Fruit fly (Drosophila melanogaster): ENCODE results near the gene wntD.

wntD gene

DNA sequence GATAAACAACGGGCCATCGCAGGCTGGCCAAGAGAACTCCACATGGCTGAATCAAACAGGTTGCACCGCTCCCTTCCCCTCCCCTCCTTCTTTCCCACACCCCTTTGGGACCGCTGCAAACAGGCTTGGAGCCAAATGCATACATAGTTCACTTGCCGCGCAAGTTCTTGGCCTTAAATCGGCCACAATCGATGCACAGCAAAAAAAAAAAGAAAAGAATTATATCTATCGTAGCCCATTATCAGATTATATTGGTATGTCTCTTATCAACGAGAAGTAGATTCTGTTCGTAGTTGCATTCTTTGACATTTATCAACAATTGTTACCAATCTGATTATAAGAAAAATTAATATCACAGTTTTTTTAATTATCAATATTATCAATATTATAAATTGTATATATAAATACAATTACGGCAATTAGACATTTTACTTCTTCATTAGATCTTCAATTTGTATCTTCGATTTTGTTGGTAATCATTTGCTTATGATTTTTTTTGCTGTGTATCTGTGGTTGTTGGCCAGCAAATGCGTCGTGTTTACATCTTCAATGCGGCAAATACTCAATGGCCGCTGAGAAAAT lies 12.4 kb upstream of the wntD start (continued):
- TF ChIP-seq zf30C (GFP tag; optimal IDR thresholded peaks at IDR 0.05) (no peak), CG17385 (GFP tag; optimal IDR thresholded peaks at IDR 0.05) (peak; percentile 48), Optix (GFP tag; IDR thresholded peaks at IDR 0.05) (no peak), Gsc (GFP tag; IDR thresholded peaks at IDR 0.05) (no peak), CG6813 (GFP tag; optimal IDR thresholded peaks at IDR 0.05) (no peak), Lpt (GFP tag; optimal IDR thresholded peaks at IDR 0.05) (no peak), bbx (GFP tag; IDR thresholded peaks at IDR 0.05; ENCODE audit: partially characterized antibody) (no peak), inv (GFP tag; IDR thresholded peaks at IDR 0.05; ENCODE audit: partially characterized antibody) (no peak), CG10565 (GFP tag; optimal IDR thresholded peaks at IDR 0.05) (no peak), stc (GFP tag; IDR thresholded peaks at IDR 0.05) (no peak), bsh (GFP tag; optimal IDR thresholded peaks at IDR 0.05) (peak in 1 of 2 experiments; percentile 81), Abd-B (GFP tag; optimal IDR thresholded peaks at IDR 0.05) (peak; percentile 12), sd (tag; optimal IDR thresholded peaks at IDR 0.05) (no peak), Trl (optimal IDR thresholded peaks at IDR 0.05) (no peak), Trl (GFP tag; optimal IDR thresholded peaks at IDR 0.05) (no peak), Jarid2 (GFP tag; optimal IDR thresholded peaks at IDR 0.05) (no peak), CG11093 (GFP tag; IDR thresholded peaks at IDR 0.05) (0 out of 3 replicates have a peak, but pooled peaks have one; percentile 36), CG4282 (GFP tag; optimal IDR thresholded peaks at IDR 0.05) (no peak), CG10274 (GFP tag; optimal IDR thresholded peaks at IDR 0.05) (no peak), CG12299 (tag; optimal IDR thresholded peaks at IDR 0.05) (no peak), CG32532 (GFP tag; IDR thresholded peaks at IDR 0.05) (no peak), CG2120 (GFP tag; optimal IDR thresholded peaks at IDR 0.05) (no peak), gsb-n (tag; optimal IDR thresholded peaks at IDR 0.05) (peak; percentile 73), MTF-1 (GFP tag; optimal IDR thresholded peaks at IDR 0.05; ENCODE audit: borderline replicate concordance) (no peak), CG10959 (GFP tag; IDR thresholded peaks at IDR 0.05) (no peak), CG6689 (GFP tag; IDR thresholded peaks at IDR 0.05) (0 out of 2 replicates have a peak, but pooled peaks have one; percentile 51), Nf-YB (GFP tag; optimal IDR thresholded peaks at IDR 0.05) (peak; percentile 52), Oli (tag; optimal IDR thresholded peaks at IDR 0.05) (peak; percentile 53), esg (GFP tag; conservative IDR thresholded peaks at IDR 0.05) (no peak), ems (GFP tag; optimal IDR thresholded peaks at IDR 0.05) (no peak), kay (GFP tag; optimal IDR thresholded peaks at IDR 0.05) (no peak), CG11247 (GFP tag; IDR thresholded peaks at IDR 0.05) (no peak), psq (GFP tag; optimal IDR thresholded peaks at IDR 0.05) (no peak), Adf1 (GFP tag; IDR thresholded peaks at IDR 0.05) (no peak), CG2712 (tag; optimal IDR thresholded peaks at IDR 0.05) (peak; percentile 84), fd3F (GFP tag; optimal IDR thresholded peaks at IDR 0.05) (no peak), Doc2 (GFP tag; IDR thresholded peaks at IDR 0.05) (no peak), ind (GFP tag; optimal IDR thresholded peaks at IDR 0.05) (peak; percentile 32), sob (GFP tag; IDR thresholded peaks at IDR 0.05) (no peak), CG17912 (GFP tag; optimal IDR thresholded peaks at IDR 0.05) (no peak), rib (GFP tag; IDR thresholded peaks at IDR 0.05) (no peak), jumu (GFP tag; optimal IDR thresholded peaks at IDR 0.05) (no peak), aop (GFP tag; IDR thresholded peaks at IDR 0.05) (no peak), CG7786 (GFP tag; optimal IDR thresholded peaks at IDR 0.05) (no peak), tll (GFP tag; optimal IDR thresholded peaks at IDR 0.05) (no peak), CG12744 (GFP tag; optimal IDR thresholded peaks at IDR 0.05) (no peak), chn (GFP tag; optimal IDR thresholded peaks at IDR 0.05) (no peak), CG31365 (tag; optimal IDR thresholded peaks at IDR 0.05) (no peak), eve (GFP tag; optimal IDR thresholded peaks at IDR 0.05) (no peak), dm (GFP tag; optimal IDR thresholded peaks at IDR 0.05) (no peak), CG12942 (GFP tag; optimal IDR thresholded peaks at IDR 0.05) (no peak)
